Fruit fly (Drosophila melanogaster): Measurements from ENCODE around the gene ChAT.

Gene ChAT

DNA sequence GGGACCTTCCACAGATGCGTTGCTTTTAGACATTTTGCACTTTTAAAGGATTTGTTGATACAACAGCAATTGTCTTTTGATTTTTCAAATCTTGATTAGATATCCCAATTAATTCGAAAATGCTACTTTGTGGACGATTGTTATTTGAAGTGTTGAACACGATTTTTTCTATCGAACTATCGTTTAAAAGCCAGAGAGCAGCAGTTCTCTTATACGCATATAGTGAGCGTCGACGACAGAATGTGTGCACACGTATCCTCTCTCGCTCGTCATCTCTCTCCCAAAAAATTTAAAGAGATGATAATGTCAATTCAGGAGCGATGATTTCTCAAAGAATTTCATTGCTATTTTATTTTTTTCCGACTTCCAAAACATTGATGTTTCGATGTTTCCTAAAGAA lies 17.2 kb downstream of the ChAT start, which contains the start of gene CG34283:
Gene CG34283, minus strand, starts transcription at position 101 of the 400 bp plus-strand sequence.
- TF ChIP-seq Pif1B (GFP tag; optimal IDR thresholded peaks at IDR 0.05) (no peak), CG8301 (tag; optimal IDR thresholded peaks at IDR 0.05) (no peak)

DNA sequence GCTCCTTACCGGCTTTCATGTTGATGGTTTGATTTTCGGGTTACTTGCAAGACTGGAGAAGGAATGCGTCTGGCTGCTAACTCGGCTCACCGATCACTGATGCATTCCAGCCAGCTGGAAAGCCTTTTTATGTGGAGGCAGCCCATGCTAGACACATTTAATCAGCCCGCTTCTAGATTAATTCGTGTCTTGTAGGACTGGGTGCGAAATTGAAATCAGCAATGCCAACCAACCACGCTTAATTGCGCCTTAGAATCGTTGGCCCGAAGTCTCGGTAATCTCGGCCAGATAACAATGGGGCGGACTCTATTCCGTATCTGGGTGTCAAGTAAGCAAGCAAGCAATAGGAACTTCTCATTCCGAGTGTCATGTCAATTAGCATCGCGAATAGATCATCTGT lies 21.0 kb downstream of the ChAT start, which contains the start of gene CG7714:
Gene CG7714, minus strand, starts transcription at position 101 of the 400 bp plus-strand sequence.
- TF ChIP-seq Pif1B (GFP tag; optimal IDR thresholded peaks at IDR 0.05) (no peak), Pif1A (GFP tag; optimal IDR thresholded peaks at IDR 0.05) (no peak), rn (GFP tag; IDR thresholded peaks at IDR 0.05) (no peak), CG12605 (GFP tag; IDR thresholded peaks at IDR 0.05) (no peak), CG9948 (tag; optimal IDR thresholded peaks at IDR 0.05) (no peak), CG8301 (tag; optimal IDR thresholded peaks at IDR 0.05) (no peak), gl (tag; optimal IDR thresholded peaks at IDR 0.05) (no peak), CG34367 (tag; optimal IDR thresholded peaks at IDR 0.05) (no peak), fd96Ca (GFP tag; IDR thresholded peaks at IDR 0.05) (no peak), CG8159 (tag; optimal IDR thresholded peaks at IDR 0.05) (no peak), EcR (GFP tag; optimal IDR thresholded peaks at IDR 0.05) (no peak), CG13204 (GFP tag; optimal IDR thresholded peaks at IDR 0.05) (no peak), CG17806 (tag; optimal IDR thresholded peaks at IDR 0.05) (no peak), Ets98B (GFP tag; IDR thresholded peaks at IDR 0.05) (no peak), CG4496 (GFP tag; IDR thresholded peaks at IDR 0.05) (no peak)

DNA sequence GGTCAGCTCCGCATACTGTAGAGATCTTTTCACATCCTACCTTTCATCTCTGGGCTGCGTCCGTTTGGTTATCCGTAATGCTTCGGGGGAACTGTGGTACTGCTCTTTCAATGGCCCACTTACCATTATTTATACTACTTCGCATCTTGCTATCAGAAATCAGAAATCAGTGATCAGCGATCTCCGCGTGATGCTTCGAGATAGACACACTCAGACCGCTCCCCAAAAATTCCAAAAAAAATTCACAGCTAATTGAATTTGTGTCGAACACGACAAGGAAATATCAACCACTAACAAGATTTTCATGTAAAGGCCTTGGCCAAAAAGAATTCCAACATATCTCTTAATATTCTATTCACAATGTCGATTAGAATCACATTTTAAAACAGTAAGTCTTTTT lies 23.1 kb downstream of the ChAT start, which contains the start of gene CG7715:
Gene CG7715, minus strand, starts transcription at position 101 of the 400 bp plus-strand sequence.
- no peak for TF ChIP-seq D1 (tag; optimal IDR thresholded peaks at IDR 0.05)

DNA sequence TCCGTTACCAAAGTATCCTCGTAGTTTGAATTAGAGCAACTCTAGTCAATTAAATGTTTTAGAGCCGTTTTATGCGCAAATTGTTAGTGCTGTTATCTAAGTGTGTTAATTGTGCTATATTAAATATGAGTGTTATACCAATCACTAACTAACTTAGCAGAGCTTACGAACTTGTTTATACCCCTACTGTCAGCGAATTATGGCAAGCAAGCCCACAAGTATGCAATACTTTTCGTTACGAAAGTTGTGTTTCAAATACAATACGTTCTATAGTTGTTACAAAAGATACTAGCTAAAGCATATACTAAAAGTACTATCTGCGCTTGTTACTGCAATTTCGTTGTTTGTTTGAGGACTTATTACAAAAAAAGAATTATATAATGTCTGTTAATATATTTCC lies 25.9 kb downstream of the ChAT start:
- TF ChIP-seq Pif1A (GFP tag; optimal IDR thresholded peaks at IDR 0.05) (no peak), rn (GFP tag; IDR thresholded peaks at IDR 0.05) (no peak), CG12605 (GFP tag; IDR thresholded peaks at IDR 0.05) (no peak), gl (tag; optimal IDR thresholded peaks at IDR 0.05) (no peak), CG34367 (tag; optimal IDR thresholded peaks at IDR 0.05) (no peak), Ets98B (GFP tag; IDR thresholded peaks at IDR 0.05) (no peak), fd96Ca (GFP tag; IDR thresholded peaks at IDR 0.05) (no peak), D1 (tag; optimal IDR thresholded peaks at IDR 0.05) (no peak), EcR (GFP tag; optimal IDR thresholded peaks at IDR 0.05) (no peak)

DNA sequence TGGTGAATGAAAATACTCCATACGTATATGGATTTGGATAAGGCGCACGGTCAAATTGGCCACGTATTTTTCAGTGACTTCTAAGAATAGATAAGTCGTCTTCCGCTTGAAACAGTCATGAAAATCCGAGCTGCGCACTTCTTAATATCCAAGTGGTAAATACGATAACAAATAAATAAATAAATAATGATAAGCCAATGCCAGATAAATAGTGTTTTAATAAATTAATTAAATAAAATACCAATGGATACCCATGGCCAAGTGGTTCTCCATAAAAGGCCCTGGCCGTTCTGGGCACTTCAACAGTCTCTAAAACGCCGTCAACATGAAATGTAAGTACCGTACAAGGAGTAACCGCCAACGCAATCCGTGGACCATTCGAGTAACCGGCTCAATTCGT lies 27.1 kb downstream of the ChAT start, which contains the start of gene CG14302:
Gene CG14302, plus strand, starts transcription at position 301 of the 400 bp plus-strand sequence.
- TF ChIP-seq CG14655 (GFP tag; optimal IDR thresholded peaks at IDR 0.05) (no peak), CG9948 (tag; optimal IDR thresholded peaks at IDR 0.05) (no peak), CG4496 (GFP tag; IDR thresholded peaks at IDR 0.05) (no peak), fd96Ca (GFP tag; IDR thresholded peaks at IDR 0.05) (no peak), Pif1B (GFP tag; optimal IDR thresholded peaks at IDR 0.05) (no peak), CG8159 (tag; optimal IDR thresholded peaks at IDR 0.05) (no peak), CG10348 (GFP tag; IDR thresholded peaks at IDR 0.05) (no peak), rn (GFP tag; IDR thresholded peaks at IDR 0.05) (no peak), Pif1A (GFP tag; optimal IDR thresholded peaks at IDR 0.05) (no peak), EcR (GFP tag; optimal IDR thresholded peaks at IDR 0.05) (no peak), CG15710 (tag; optimal IDR thresholded peaks at IDR 0.05) (no peak), CG32121 (GFP tag; IDR thresholded peaks at IDR 0.05) (no peak), CG12605 (GFP tag; IDR thresholded peaks at IDR 0.05) (no peak), Snoo (tag; optimal IDR thresholded peaks at IDR 0.05) (no peak), CG17806 (tag; optimal IDR thresholded peaks at IDR 0.05) (no peak), CG13204 (GFP tag; optimal IDR thresholded peaks at IDR 0.05) (no peak), CG34367 (tag; optimal IDR thresholded peaks at IDR 0.05) (no peak), CG8301 (tag; optimal IDR thresholded peaks at IDR 0.05) (no peak), D1 (tag; optimal IDR thresholded peaks at IDR 0.05) (no peak)

DNA sequence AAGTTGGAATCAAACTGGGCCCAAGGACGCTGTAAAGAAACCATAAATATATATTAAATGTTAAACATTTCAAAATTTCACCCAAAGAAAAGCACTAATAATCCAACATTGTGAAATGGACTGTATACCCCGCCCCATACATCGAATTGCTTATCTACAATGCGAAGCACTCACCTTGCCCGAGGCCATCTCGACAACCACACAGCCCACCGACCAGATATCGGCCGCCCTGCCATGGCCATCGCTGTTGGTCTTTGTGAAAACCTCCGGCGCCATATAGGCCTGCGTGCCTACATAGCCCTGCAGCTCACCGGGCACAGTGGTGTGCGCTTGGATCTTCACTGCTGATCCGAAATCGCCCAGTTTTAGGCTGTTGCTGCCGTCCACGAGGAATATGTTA lies 28.3 kb downstream of the ChAT start:
- TF ChIP-seq fd96Ca (GFP tag; IDR thresholded peaks at IDR 0.05), result no peak
- TF ChIP-seq CG34367 (tag; optimal IDR thresholded peaks at IDR 0.05), result no peak
- no peak for TF ChIP-seq rn (GFP tag; IDR thresholded peaks at IDR 0.05)

DNA sequence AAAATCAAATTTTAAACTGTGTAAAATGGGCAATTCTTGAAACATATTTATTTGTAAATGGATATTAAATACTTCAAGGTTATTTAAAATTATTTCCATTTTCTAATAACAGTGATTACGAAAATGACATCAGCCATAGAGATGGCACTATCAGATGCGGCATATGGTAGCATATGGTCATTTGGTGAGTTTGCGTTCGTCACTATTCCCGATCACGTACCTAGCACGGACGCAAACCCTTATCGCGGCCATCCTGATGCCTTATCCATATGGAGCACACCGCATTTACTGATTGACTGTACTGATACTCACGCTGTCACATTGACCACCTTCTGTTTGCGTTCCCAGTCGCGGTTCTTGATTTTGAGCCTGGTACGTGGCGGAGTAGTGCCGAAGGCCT lies 32.8 kb downstream of the ChAT start:
- TF ChIP-seq Pif1B (GFP tag; optimal IDR thresholded peaks at IDR 0.05) (no peak), CG8159 (tag; optimal IDR thresholded peaks at IDR 0.05) (no peak), CG32121 (GFP tag; IDR thresholded peaks at IDR 0.05) (no peak), CG34367 (tag; optimal IDR thresholded peaks at IDR 0.05) (no peak), CG14655 (GFP tag; optimal IDR thresholded peaks at IDR 0.05) (no peak), CG17806 (tag; optimal IDR thresholded peaks at IDR 0.05) (no peak), rn (GFP tag; IDR thresholded peaks at IDR 0.05) (no peak)

All from whole organism, pupa.